Fruit fly (Drosophila melanogaster): ENCODE data around the gene CG4619.

The CG4619 gene

DNA sequence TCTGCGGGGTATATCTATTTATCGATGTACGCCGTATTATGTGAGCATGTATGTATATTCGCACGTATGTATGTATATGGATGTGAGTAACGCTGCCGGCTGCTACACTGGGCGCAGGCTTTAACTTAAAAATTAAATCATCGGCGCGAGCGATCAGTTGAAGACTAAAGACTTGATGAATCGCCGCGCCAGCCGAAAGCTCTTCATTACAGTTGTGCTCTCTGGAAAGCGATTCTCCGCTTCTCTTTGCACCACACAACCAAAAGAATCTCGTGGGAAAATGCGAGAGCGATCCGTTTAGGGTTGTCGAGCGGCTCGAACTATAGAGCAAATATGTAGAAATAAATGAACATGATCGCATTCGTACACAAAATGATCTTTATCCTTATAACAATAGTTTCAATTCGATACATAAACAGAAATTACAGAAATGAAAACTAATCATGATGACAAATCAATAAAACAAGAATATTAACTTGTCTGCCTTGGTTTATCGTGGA, 30.1 kb upstream of the CG4619 start, which contains the start of gene CG13124 (continued):
- no peak for TF ChIP-seq CG17186 (GFP tag; optimal IDR thresholded peaks at IDR 0.05)
- no peak; the same call in 2 of the 3 replicates for TF ChIP-seq CG34224 (GFP tag; IDR thresholded peaks at IDR 0.05; ENCODE audit: partially characterized antibody)
- peak; percentile 16 for TF ChIP-seq ATbp (GFP tag; optimal IDR thresholded peaks at IDR 0.05)
- no peak for TF ChIP-seq CG4730 (GFP tag; IDR thresholded peaks at IDR 0.05)
- TF ChIP-seq CG3838 (GFP tag; optimal IDR thresholded peaks at IDR 0.05), result no peak
- TF ChIP-seq Lpt (GFP tag; optimal IDR thresholded peaks at IDR 0.05), result no peak
- no peak for TF ChIP-seq dati (GFP tag; IDR thresholded peaks at IDR 0.05)
- TF ChIP-seq dmrt99B (tag; optimal IDR thresholded peaks at IDR 0.05), result peak; percentile 11
- no peak for TF ChIP-seq insv (GFP tag; optimal IDR thresholded peaks at IDR 0.05)
- TF ChIP-seq CG10274 (GFP tag; optimal IDR thresholded peaks at IDR 0.05), result no peak
- TF ChIP-seq CG1529 (GFP tag; optimal IDR thresholded peaks at IDR 0.05), result no peak
- TF ChIP-seq usp (GFP tag; optimal IDR thresholded peaks at IDR 0.05), result no peak
- no peak for TF ChIP-seq CG10209 (GFP tag; optimal IDR thresholded peaks at IDR 0.05)
- TF ChIP-seq Side (GFP tag; optimal IDR thresholded peaks at IDR 0.05), result no peak
- TF ChIP-seq CG17359 (tag; optimal IDR thresholded peaks at IDR 0.05), result no peak
- TF ChIP-seq Trl (optimal IDR thresholded peaks at IDR 0.05), result peak; percentile 55 to 84
- TF ChIP-seq Trl (GFP tag; optimal IDR thresholded peaks at IDR 0.05), result no peak
- TF ChIP-seq CG13287 (GFP tag; IDR thresholded peaks at IDR 0.05; ENCODE audit: partially characterized antibody), result peak; percentile 44
- TF ChIP-seq mam (GFP tag; optimal IDR thresholded peaks at IDR 0.05), result peak; percentile 8
- TF ChIP-seq MESR4 (GFP tag; optimal IDR thresholded peaks at IDR 0.05), result peak; percentile 5
- TF ChIP-seq CG13424 (tag; optimal IDR thresholded peaks at IDR 0.05), result peak; percentile 40
- TF ChIP-seq CG6791 (GFP tag; IDR thresholded peaks at IDR 0.05; ENCODE audit: partially characterized antibody), result no peak
- no peak for TF ChIP-seq CG15479 (GFP tag; optimal IDR thresholded peaks at IDR 0.05)
- TF ChIP-seq CG2875 (GFP tag; optimal IDR thresholded peaks at IDR 0.05), result no peak
- peak; percentile 56; the same call in 1 of the 2 replicates for TF ChIP-seq rib (GFP tag; IDR thresholded peaks at IDR 0.05)
- no peak for TF ChIP-seq bowl (GFP tag; IDR thresholded peaks at IDR 0.05)
- TF ChIP-seq Camta (GFP tag; optimal IDR thresholded peaks at IDR 0.05), result no peak
- TF ChIP-seq CG13624 (GFP tag; optimal IDR thresholded peaks at IDR 0.05), result peak; percentile 22
- no peak for TF ChIP-seq p53 (GFP tag; optimal IDR thresholded peaks at IDR 0.05)
- TF ChIP-seq mld (GFP tag; IDR thresholded peaks at IDR 0.05; ENCODE audit: partially characterized antibody), result no peak
- no peak for TF ChIP-seq Dad (GFP tag; optimal IDR thresholded peaks at IDR 0.05)
- TF ChIP-seq corto (GFP tag; optimal IDR thresholded peaks at IDR 0.05), result no peak
- no peak for TF ChIP-seq CG18011 (GFP tag; optimal IDR thresholded peaks at IDR 0.05)
- no peak for TF ChIP-seq fru (optimal IDR thresholded peaks at IDR 0.05)
- no peak for TF ChIP-seq sc (optimal IDR thresholded peaks at IDR 0.05)
- TF ChIP-seq sc (GFP tag; optimal IDR thresholded peaks at IDR 0.05), result no peak
- TF ChIP-seq CG11456 (GFP tag; IDR thresholded peaks at IDR 0.05), result no peak
- TF ChIP-seq Atf3 (GFP tag; optimal IDR thresholded peaks at IDR 0.05), result no peak
- no peak for TF ChIP-seq CG4617 (GFP tag; optimal IDR thresholded peaks at IDR 0.05; ENCODE audit: borderline replicate concordance)
- TF ChIP-seq Sox100B (GFP tag; optimal IDR thresholded peaks at IDR 0.05), result no peak
- TF ChIP-seq B-H2 (GFP tag; optimal IDR thresholded peaks at IDR 0.05), result peak; percentile 17
- TF ChIP-seq vfl (GFP tag; optimal IDR thresholded peaks at IDR 0.05), result no peak
- TF ChIP-seq pan (optimal IDR thresholded peaks at IDR 0.05), result no peak
- peak in 1 of 2 experiments; percentile 21 for TF ChIP-seq pan (GFP tag; optimal IDR thresholded peaks at IDR 0.05 in 1 of 2, IDR thresholded peaks at IDR 0.05 in 1 of 2)
- TF ChIP-seq CG16863 (GFP tag; optimal IDR thresholded peaks at IDR 0.05), result no peak
- peak; percentile 50 for TF ChIP-seq Hand (GFP tag; optimal IDR thresholded peaks at IDR 0.05)
- no peak for TF ChIP-seq Taf1 (GFP tag; IDR thresholded peaks at IDR 0.05)
- no peak for TF ChIP-seq Mes4 (GFP tag; optimal IDR thresholded peaks at IDR 0.05)
- TF ChIP-seq CG5180 (GFP tag; optimal IDR thresholded peaks at IDR 0.05), result no peak
- no peak for TF ChIP-seq CG7556 (GFP tag; optimal IDR thresholded peaks at IDR 0.05)
- TF ChIP-seq CG12659 (GFP tag; optimal IDR thresholded peaks at IDR 0.05), result peak; percentile 20
- TF ChIP-seq CG32772 (GFP tag; IDR thresholded peaks at IDR 0.05), result no peak
